Worm (Caenorhabditis elegans) whole organism, L4/young adult: ENCODE data around the gene gss-1.

ENCODE experiments used
- W03F9.2 ChIP-seq: fragments of 150-350 bp; optimal IDR thresholded peaks from 2 replicates; lab custom pipeline; 2014; ENCODE audit warnings: missing biosample characterization, missing genetic modification characterization
- dao-5 ChIP-seq: sonication (generic microtip); optimal IDR thresholded peaks from 2 replicates; lab custom pipeline; 2016; ENCODE audit warnings: missing genotype, missing genetic modification characterization, moderate library complexity, missing compliant biosample characterization
- him-1 ChIP-seq: sonication (generic microtip); optimal IDR thresholded peaks from 2 replicates; lab custom pipeline; 2016; ENCODE audit warnings: missing genotype, missing genetic modification reagents, missing genetic modification characterization, missing compliant biosample characterization

ce11 chrII:9426076-9426475, 9.8 kb upstream of the gss-1 start, which contains the start of gene M176.10:
- TF ChIP-seq W03F9.2 (tag; lab: Kevin White, UChicago) = no peak
- no peak for TF ChIP-seq him-1 (tag; lab: Kevin White, UChicago)
- TF ChIP-seq dao-5 (tag; lab: Kevin White, UChicago) = no peak
